Fruit fly (Drosophila melanogaster) whole organism, embryonic: Measurements from ENCODE around the gene CG45045.

ENCODE experiments used
- Bdp1 ChIP-seq: fragments of 200-800 bp; sonication (Bioruptor generic); optimal IDR thresholded peaks from 3 replicates; lab custom pipeline; 2016; ENCODE audit warnings: missing biosample characterization, missing genetic modification characterization
- Bgb ChIP-seq: fragments of 200-800 bp; sonication (Bioruptor generic); IDR thresholded peaks from 2 replicates; pipeline ENCODE4 v1.3.6; 2022; ENCODE audit warnings: missing biosample characterization, missing genetic modification characterization; ENCODE audit not compliant: partially characterized antibody
- Blimp-1 ChIP-seq: fragments of 200-800 bp; sonication (Bioruptor generic); optimal IDR thresholded peaks from 3 replicates; lab custom pipeline; 2018; ENCODE audit warnings: missing biosample characterization, missing genetic modification characterization, mild to moderate bottlenecking, moderate library complexity, missing genetic modification reagents
- CG10979 ChIP-seq: fragments of 200-800 bp; sonication (Bioruptor generic); optimal IDR thresholded peaks from 2 replicates; lab custom pipeline; 2018; ENCODE audit warnings: missing biosample characterization, mild to moderate bottlenecking, missing genetic modification characterization, moderate library complexity
- CG13287 ChIP-seq: fragments of 200-800 bp; sonication (Bioruptor generic); IDR thresholded peaks from 2 replicates; pipeline ENCODE4 v1.3.6; 2022; ENCODE audit warnings: missing biosample characterization, missing genetic modification characterization; ENCODE audit not compliant: partially characterized antibody
- CG14860 ChIP-seq: fragments of 200-800 bp; sonication (Bioruptor generic); IDR thresholded peaks from 3 replicates; pipeline ENCODE4 v1.3.6; 2022; ENCODE audit warnings: missing biosample characterization, missing genetic modification characterization; ENCODE audit not compliant: partially characterized antibody
- CG17328 ChIP-seq: fragments of 200-800 bp; sonication (Bioruptor generic); IDR thresholded peaks from 2 replicates; pipeline ENCODE4 v1.3.6; 2022; ENCODE audit warnings: missing biosample characterization, missing genetic modification characterization
- CG17912 ChIP-seq: fragments of 200-800 bp; sonication (Bioruptor generic); optimal IDR thresholded peaks from 2 replicates; lab custom pipeline; 2018; ENCODE audit warnings: missing biosample characterization, mild to moderate bottlenecking, missing genetic modification characterization
- CG2678 ChIP-seq: fragments of 200-800 bp; sonication (Bioruptor generic); optimal IDR thresholded peaks from 3 replicates; lab custom pipeline; 2019; ENCODE audit warnings: missing biosample characterization, mild to moderate bottlenecking, missing genetic modification characterization, moderate library complexity
- CG2889 ChIP-seq: fragments of 200-800 bp; sonication (Bioruptor generic); IDR thresholded peaks from 3 replicates; pipeline ENCODE4 v1.3.6; 2022; ENCODE audit warnings: missing biosample characterization, missing genetic modification characterization
- CG30431 ChIP-seq: fragments of 200-800 bp; sonication (Bioruptor generic); optimal IDR thresholded peaks from 2 replicates; lab custom pipeline; 2017; ENCODE audit warnings: missing biosample characterization, missing genetic modification characterization
- CG32772 ChIP-seq: fragments of 200-800 bp; sonication (Bioruptor generic); IDR thresholded peaks from 2 replicates; pipeline ENCODE4 v1.3.6; 2022; ENCODE audit warnings: missing biosample characterization, missing genetic modification characterization
- CG34376 ChIP-seq: fragments of 200-800 bp; sonication (Bioruptor generic); optimal IDR thresholded peaks from 2 replicates; lab custom pipeline; 2018; ENCODE audit warnings: missing biosample characterization, mild to moderate bottlenecking, missing genetic modification characterization
- CG3995 ChIP-seq: fragments of 200-800 bp; sonication (Bioruptor generic); optimal IDR thresholded peaks from 3 replicates; lab custom pipeline; 2016; ENCODE audit warnings: missing biosample characterization, missing genetic modification characterization
- CG42726 ChIP-seq: fragments of 200-800 bp; sonication (Bioruptor generic); IDR thresholded peaks from 2 replicates; pipeline ENCODE4 v1.3.6; 2022; ENCODE audit warnings: missing biosample characterization, missing genetic modification characterization; ENCODE audit not compliant: partially characterized antibody
- CG7271 ChIP-seq: fragments of 200-800 bp; sonication (Bioruptor generic); optimal IDR thresholded peaks from 2 replicates; lab custom pipeline; 2018; ENCODE audit warnings: missing biosample characterization, mild to moderate bottlenecking, missing genetic modification characterization, moderate library complexity
- CG7839 ChIP-seq: fragments of 200-800 bp; sonication (Bioruptor generic); optimal IDR thresholded peaks from 3 replicates; lab custom pipeline; 2018; ENCODE audit warnings: missing biosample characterization, mild to moderate bottlenecking, missing genetic modification characterization, moderate library complexity
- CG7963 ChIP-seq: fragments of 200-800 bp; sonication (Bioruptor generic); IDR thresholded peaks from 3 replicates; pipeline ENCODE4 v1.3.6; 2022; ENCODE audit warnings: missing biosample characterization, missing genetic modification characterization; ENCODE audit not compliant: partially characterized antibody
- CG9797 ChIP-seq: fragments of 200-800 bp; sonication (Bioruptor generic); optimal IDR thresholded peaks from 3 replicates; lab custom pipeline; 2018; ENCODE audit warnings: missing biosample characterization, mild to moderate bottlenecking, missing genetic modification characterization
- CHES-1-like ChIP-seq: fragments of 200-800 bp; sonication (Bioruptor generic); optimal IDR thresholded peaks from 2 replicates; lab custom pipeline; 2016; ENCODE audit warnings: missing biosample characterization, missing genetic modification characterization
- Dek ChIP-seq: fragments of 200-800 bp; sonication (Bioruptor generic); optimal IDR thresholded peaks from 3 replicates; lab custom pipeline; 2019; ENCODE audit warnings: missing biosample characterization, mild to moderate bottlenecking, missing genetic modification characterization, moderate library complexity
- Dll ChIP-seq: fragments of 200-800 bp; sonication (Bioruptor generic); IDR thresholded peaks from 4 replicates; pipeline ENCODE4 v1.3.6; 2022; ENCODE audit warnings: missing biosample characterization, missing genetic modification characterization; ENCODE audit not compliant: partially characterized antibody
- Dp ChIP-seq: fragments of 200-800 bp; sonication (Bioruptor generic); optimal IDR thresholded peaks from 2 replicates; lab custom pipeline; 2018; ENCODE audit warnings: missing biosample characterization, mild to moderate bottlenecking, missing genetic modification characterization, moderate library complexity
- H2.0 ChIP-seq: fragments of 200-800 bp; sonication (Bioruptor generic); IDR thresholded peaks from 2 replicates; pipeline ENCODE4 v1.3.6; 2022; ENCODE audit warnings: missing biosample characterization, missing genetic modification characterization
- Hand ChIP-seq: fragments of 200-800 bp; sonication (Bioruptor generic); optimal IDR thresholded peaks from 2 replicates; lab custom pipeline; 2017; ENCODE audit warnings: mild to moderate bottlenecking, missing biosample characterization, missing genetic modification reagents, missing genetic modification characterization
- Med ChIP-seq: fragments of 200-800 bp; sonication (Bioruptor generic); peaks from one replicate; lab custom pipeline; 2016; ENCODE audit warnings: missing biosample characterization, missing genetic modification characterization, mild to moderate bottlenecking, inconsistent platforms, moderate library complexity
- Opbp ChIP-seq: fragments of 200-800 bp; sonication (Bioruptor generic); IDR thresholded peaks from 3 replicates; pipeline ENCODE4 v1.3.6; 2022; ENCODE audit warnings: missing biosample characterization, missing genetic modification characterization; ENCODE audit not compliant: partially characterized antibody
- Poxn ChIP-seq: fragments of 200-800 bp; sonication (Bioruptor generic); IDR thresholded peaks from 2 replicates; pipeline ENCODE4 v1.3.6; 2022; ENCODE audit warnings: missing biosample characterization, missing genetic modification characterization
- Ptx1 ChIP-seq: fragments of 200-800 bp; sonication (Bioruptor generic); IDR thresholded peaks from 2 replicates; pipeline ENCODE4 v1.3.6; 2022; ENCODE audit warnings: missing biosample characterization, missing genetic modification characterization
- Scr ChIP-seq: fragments of 200-800 bp; sonication (Bioruptor generic); IDR thresholded peaks from 2 replicates; pipeline ENCODE4 v1.3.6; 2022; ENCODE audit warnings: missing biosample characterization, missing genetic modification characterization; ENCODE audit not compliant: partially characterized antibody
- Stat92E ChIP-seq, 3 experiments: fragments of >200 bp in 2 of 3; fragments of 200-800 bp in 1 of 3; sonication (Bioruptor generic) in 1 of 3; optimal IDR thresholded peaks; 2 replicates each; lab custom pipeline; 2017 to 2019; ENCODE audit warnings: missing biosample characterization in 3 of 3, missing genetic modification characterization in 3 of 3, mild to moderate bottlenecking in 1 of 3, moderate library complexity in 1 of 3
- amos ChIP-seq: fragments of 200-800 bp; sonication (Bioruptor generic); IDR thresholded peaks from 2 replicates; pipeline ENCODE4 v1.3.6; 2022; ENCODE audit warnings: missing biosample characterization, missing genetic modification characterization; ENCODE audit not compliant: partially characterized antibody
- ato ChIP-seq: fragments of 200-800 bp; sonication (Bioruptor generic); IDR thresholded peaks from 2 replicates; pipeline ENCODE4 v1.3.6; 2022; ENCODE audit warnings: missing biosample characterization, missing genetic modification characterization; ENCODE audit not compliant: partially characterized antibody
- crp ChIP-seq, 2 experiments: fragments of 200-800 bp; sonication (Bioruptor generic); optimal IDR thresholded peaks; 2 replicates in 1 of 2; 3 replicates in 1 of 2; lab custom pipeline; 2017; ENCODE audit warnings: missing biosample characterization in 2 of 2, missing genetic modification characterization in 2 of 2, mild to moderate bottlenecking in 1 of 2, moderate library complexity in 1 of 2
- exex ChIP-seq: fragments of 200-800 bp; sonication (Bioruptor generic); optimal IDR thresholded peaks from 4 replicates; lab custom pipeline; 2018; ENCODE audit warnings: missing biosample characterization, mild to moderate bottlenecking, missing genetic modification characterization, moderate library complexity
- hkb ChIP-seq, 2 experiments: fragments of 200-800 bp in 1 of 2; fragments of >200 bp in 1 of 2; sonication (Bioruptor generic) in 1 of 2; IDR thresholded peaks in 1 of 2; optimal IDR thresholded peaks in 1 of 2; 2 replicates each; pipeline versions ENCODE4 v1.3.6 to Lab custom; 2017 to 2022; ENCODE audit warnings: missing biosample characterization in 1 of 2, missing genetic modification characterization in 1 of 2
- ind ChIP-seq: fragments of 200-800 bp; sonication (Bioruptor generic); optimal IDR thresholded peaks from 3 replicates; lab custom pipeline; 2016; ENCODE audit warnings: missing biosample characterization, missing genetic modification characterization
- mam ChIP-seq: fragments of 200-800 bp; sonication (Bioruptor generic); optimal IDR thresholded peaks from 3 replicates; lab custom pipeline; 2016; ENCODE audit warnings: missing biosample characterization, missing genetic modification characterization
- mirr ChIP-seq: fragments of 200-800 bp; sonication (Bioruptor generic); optimal IDR thresholded peaks from 3 replicates; lab custom pipeline; 2018; ENCODE audit warnings: missing biosample characterization, mild to moderate bottlenecking, missing genetic modification characterization
- p53 ChIP-seq: fragments of 200-800 bp; sonication (Bioruptor generic); optimal IDR thresholded peaks from 2 replicates; lab custom pipeline; 2016; ENCODE audit warnings: missing biosample characterization, missing genetic modification characterization
- schlank ChIP-seq: fragments of 200-800 bp; sonication (Bioruptor generic); optimal IDR thresholded peaks from 2 replicates; lab custom pipeline; 2018; ENCODE audit warnings: missing biosample characterization, mild to moderate bottlenecking, missing genetic modification characterization
- sens ChIP-seq: fragments of 200-800 bp; sonication (Bioruptor generic); peaks from one replicate; lab custom pipeline; 2016; ENCODE audit warnings: missing biosample characterization, missing genetic modification characterization
- seq ChIP-seq: fragments of 200-800 bp; sonication (Bioruptor generic); IDR thresholded peaks from 2 replicates; pipeline ENCODE4 v1.3.6; 2022; ENCODE audit warnings: missing biosample characterization, missing genetic modification characterization
- sna ChIP-seq: fragments of 200-800 bp; sonication (Bioruptor generic); IDR thresholded peaks from 2 replicates; pipeline ENCODE4 v1.3.6; 2022; ENCODE audit warnings: missing biosample characterization, missing genetic modification characterization; ENCODE audit not compliant: partially characterized antibody
- vnd ChIP-seq: fragments of 200-800 bp; sonication (Bioruptor generic); IDR thresholded peaks from 3 replicates; pipeline ENCODE4 v1.3.6; 2022; ENCODE audit warnings: missing biosample characterization, missing genetic modification characterization; ENCODE audit not compliant: partially characterized antibody
- vvl ChIP-seq: fragments of 200-800 bp; sonication (Bioruptor generic); IDR thresholded peaks from 2 replicates; pipeline ENCODE4 v1.3.6; 2022; ENCODE audit warnings: missing biosample characterization, missing genetic modification characterization

The CG45045 gene

dm6 chr3R:17645239-17645638 lies 22.1 kb upstream of the CG45045 start (continued):
- TF ChIP-seq CG7271 = no peak
- peak; percentile 46; the same call in 1 of the 2 replicates for TF ChIP-seq ato (GFP tag; lab: Robert Waterston, UW)
- TF ChIP-seq Opbp (GFP tag; lab: Robert Waterston, UW) = peak; percentile 67; the same call in 1 of the 3 replicates
- no peak for TF ChIP-seq Poxn
- TF ChIP-seq vvl (GFP tag; lab: Robert Waterston, UW) = peak; percentile 80
- peak; percentile 58; the same call in 2 of the 3 replicates for TF ChIP-seq vnd (GFP tag; lab: Robert Waterston, UW)
- peak; percentile 34; the same call in 1 of the 4 replicates for TF ChIP-seq Dll
- no peak for TF ChIP-seq Dp (GFP tag; lab: Kevin White, UChicago)
- no peak for TF ChIP-seq ind (GFP tag; lab: Kevin White, UChicago)
- TF ChIP-seq CG13287 (GFP tag; lab: Robert Waterston, UW) = peak; percentile 32; the same call in 1 of the 2 replicates
- peak; percentile 53 for TF ChIP-seq Scr (GFP tag; lab: Robert Waterston, UW)
- no peak for TF ChIP-seq CG2889
- TF ChIP-seq mirr = peak; percentile 44
- TF ChIP-seq CG2678 (tag; lab: Kevin White, UChicago) = peak; percentile 0
- TF ChIP-seq CG32772 = no peak
- peak; percentile 16 for TF ChIP-seq CG34376 (GFP tag; lab: Kevin White, UChicago)
- TF ChIP-seq Bdp1 (GFP tag; lab: Kevin White, UChicago) = peak; percentile 99
- TF ChIP-seq Hand = no peak
- TF ChIP-seq amos (GFP tag; lab: Robert Waterston, UW) = peak; percentile 42; the same call in 1 of the 2 replicates
- no peak for TF ChIP-seq CHES-1-like (GFP tag; lab: Kevin White, UChicago)
- TF ChIP-seq exex (tag; lab: Kevin White, UChicago) = peak; percentile 45
- peak; percentile 28 for TF ChIP-seq Med (GFP tag; lab: Kevin White, UChicago)
- TF ChIP-seq p53 = peak; percentile 75
- TF ChIP-seq CG30431 (GFP tag; lab: Kevin White, UChicago) = no peak
- TF ChIP-seq sens = peak; percentile 79
- peak; percentile 63; the same call in 1 of the 2 replicates for TF ChIP-seq sna (GFP tag; lab: Robert Waterston, UW)
- TF ChIP-seq Bgb (GFP tag; lab: Robert Waterston, UW) = peak; percentile 61
- TF ChIP-seq CG10979 (tag; lab: Kevin White, UChicago) = no peak
- TF ChIP-seq hkb (optimal IDR thresholded peaks at IDR 0.05; lab: Kevin White, UChicago) = no peak
- peak; percentile 16; the same call in 1 of the 2 replicates for TF ChIP-seq hkb (GFP tag; IDR thresholded peaks at IDR 0.05; lab: Robert Waterston, UW)
- no peak for TF ChIP-seq CG42726
- no peak for TF ChIP-seq crp (GFP tag; optimal IDR thresholded peaks at IDR 0.05; lab: Kevin White, UChicago)
- 0 out of 3 replicates have a peak, but pooled peaks have one; percentile 45 for TF ChIP-seq CG14860

dm6 chr3R:17646102-17647050 lies 21.0 kb upstream of the CG45045 start:
- TF ChIP-seq Stat92E (GFP tag; optimal IDR thresholded peaks at IDR 0.05; lab: Kevin White, UChicago) (no peak), CG7839 (no peak), CG17328 (GFP tag; lab: Robert Waterston, UW) (no peak), CG9797 (GFP tag; lab: Kevin White, UChicago) (no peak), Blimp-1 (GFP tag; lab: Kevin White, UChicago) (no peak), schlank (tag; lab: Kevin White, UChicago) (no peak), seq (GFP tag; lab: Robert Waterston, UW) (no peak), CG7963 (peak; percentile 64; the same call in 1 of the 3 replicates), mam (GFP tag; lab: Kevin White, UChicago) (no peak), CG17912 (GFP tag; lab: Kevin White, UChicago) (no peak), Ptx1 (GFP tag; lab: Robert Waterston, UW) (no peak), Dek (tag; lab: Kevin White, UChicago) (no peak), CG3995 (GFP tag; lab: Kevin White, UChicago) (peak; percentile 75), H2.0 (GFP tag; lab: Robert Waterston, UW) (no peak), CG2678 (tag; lab: Kevin White, UChicago) (no peak)
